Worm (Caenorhabditis elegans): ENCODE measurements around the gene K09E9.4.

DNA sequence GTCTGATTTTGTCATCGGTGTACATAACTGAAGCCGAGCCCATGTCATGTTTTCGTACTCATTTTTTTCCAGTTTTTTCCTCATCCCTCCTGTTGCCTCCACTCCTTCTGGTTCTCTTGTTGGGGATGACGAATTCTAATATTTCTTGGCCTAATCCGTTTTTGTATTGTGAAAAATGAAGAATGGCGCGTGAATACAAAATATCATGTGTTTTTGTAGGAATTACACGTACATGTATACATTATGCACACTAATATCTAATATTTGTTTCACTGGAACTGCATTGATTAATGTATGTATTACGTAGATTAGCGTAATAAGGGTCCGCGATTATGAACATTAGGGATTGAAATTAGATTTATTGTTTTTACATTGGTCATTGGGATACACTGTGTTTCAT lies 25.4 kb upstream of the K09E9.4 start:
- TF ChIP-seq nhr-11 (tag; optimal IDR thresholded peaks at IDR 0.05): no peak
- TF ChIP-seq nhr-12 (tag; optimal IDR thresholded peaks at IDR 0.05): no peak
- no peak for TF ChIP-seq pqm-1 (tag; optimal IDR thresholded peaks at IDR 0.05)
